Worm (Caenorhabditis elegans): ENCODE measurements around the gene mpst-7.

mpst-7 gene

DNA sequence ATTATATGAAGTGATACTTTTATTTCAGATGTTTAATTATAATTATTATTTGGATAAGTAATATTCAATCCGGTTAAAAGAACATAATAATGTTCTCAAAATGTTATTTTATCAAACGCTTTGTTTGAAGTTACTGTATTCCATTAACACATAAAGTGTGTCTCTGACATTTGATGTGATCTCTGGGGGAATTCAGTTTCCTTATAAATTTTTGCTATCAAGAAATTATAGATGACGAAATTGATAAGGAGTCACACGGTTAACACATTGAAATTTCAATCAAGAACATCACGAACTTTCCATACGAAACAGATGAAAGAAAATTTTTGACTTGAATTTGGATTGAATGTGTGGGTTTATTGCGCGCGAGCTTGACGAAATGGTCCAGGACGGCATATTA is 39.3 kb downstream of the mpst-7 start:
- no peak for TF ChIP-seq nfya-1 (tag; optimal IDR thresholded peaks at IDR 0.05; ENCODE audit: borderline replicate concordance, insufficient read depth)
- peak; percentile 52; the same call in 1 of the 2 replicates for TF ChIP-seq cebp-1 (GFP tag; IDR thresholded peaks at IDR 0.05)
- TF ChIP-seq cebp-1 (tag; optimal IDR thresholded peaks at IDR 0.05): peak; percentile 63
- peak; percentile 80 for TF ChIP-seq nhr-80 (tag; optimal IDR thresholded peaks at IDR 0.05)

DNA sequence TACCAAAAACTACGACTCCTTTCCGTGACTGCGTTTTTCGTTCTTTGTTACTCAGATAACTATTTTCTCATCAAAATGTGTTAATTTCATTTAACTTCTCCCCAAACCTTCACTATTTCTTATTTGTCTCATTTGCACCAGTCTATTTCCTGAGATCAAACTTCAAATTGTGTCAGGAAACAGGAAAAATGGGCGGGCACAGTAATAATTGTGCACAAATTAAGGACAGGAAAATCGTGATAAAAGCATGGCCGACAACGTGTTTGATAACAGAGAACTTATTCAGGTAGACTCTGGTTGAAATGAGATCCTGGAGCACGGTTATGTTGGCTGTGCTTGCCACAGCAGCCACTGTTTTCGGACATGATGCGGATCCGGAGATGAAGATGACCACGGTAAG is 41.2 kb downstream of the mpst-7 start, which contains the start of gene lipl-1:
Gene lipl-1 (plus strand): TSS at position 282 of the 400 bp plus-strand sequence.
- TF ChIP-seq die-1 (tag; optimal IDR thresholded peaks at IDR 0.05) (no peak), nhr-80 (tag; optimal IDR thresholded peaks at IDR 0.05) (peak; percentile 35)

DNA sequence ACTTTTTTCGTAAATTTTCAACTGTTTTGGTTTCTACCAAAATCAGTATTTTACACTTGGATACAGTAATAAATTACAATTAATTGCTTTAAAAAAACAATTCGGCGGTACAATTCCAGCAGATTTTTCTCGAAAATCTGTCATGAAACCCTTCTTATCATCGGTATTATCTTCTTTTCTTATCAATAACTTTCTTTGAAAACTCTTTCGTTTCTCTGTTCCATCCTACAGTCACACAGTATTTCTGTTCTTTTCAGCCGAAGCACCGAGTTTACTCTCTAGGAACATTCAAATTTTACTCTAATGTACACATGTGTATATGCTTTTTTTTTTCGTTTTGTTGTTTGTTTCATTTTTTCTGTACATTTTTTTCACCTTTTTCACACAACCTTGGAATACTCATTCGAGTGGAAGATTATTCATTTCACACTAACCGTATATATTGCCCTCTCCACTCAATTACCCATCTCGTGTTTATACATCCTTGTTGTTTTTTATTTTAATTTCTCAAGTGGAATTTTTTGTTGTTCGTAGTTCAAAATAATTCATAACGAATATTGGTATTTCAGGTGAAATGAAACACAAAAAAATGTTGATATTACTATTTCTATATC is 51.3 kb downstream of the mpst-7 start, which contains the start of gene nid-1:
Gene nid-1 (plus strand): TSS at position 564 of the 614 bp plus-strand sequence.
- TF ChIP-seq sea-2 (GFP tag; IDR thresholded peaks at IDR 0.05) (no peak), let-607 (tag; optimal IDR thresholded peaks at IDR 0.05) (peak in 1 of 2 experiments; percentile 21), C17E4.6 (GFP tag; IDR thresholded peaks at IDR 0.05) (no peak), tbp1 (GFP tag; optimal IDR thresholded peaks at IDR 0.05) (peak; percentile 14), mcd-1 (GFP tag; IDR thresholded peaks at IDR 0.05) (no peak), ztf-18 (tag; optimal IDR thresholded peaks at IDR 0.05) (no peak), D2030.7 (GFP tag; IDR thresholded peaks at IDR 0.05) (no peak), hmg-1.2 (GFP tag; IDR thresholded peaks at IDR 0.05) (peak; percentile 20; the same call in 1 of the 2 replicates), nhr-80 (tag; optimal IDR thresholded peaks at IDR 0.05) (peak; percentile 56)

ce11 chrV:12908614-12909013 is 52.3 kb downstream of the mpst-7 start:
- TF ChIP-seq lin-40 (tag; optimal IDR thresholded peaks at IDR 0.05) (no peak), nfyb-1 (GFP tag; IDR thresholded peaks at IDR 0.05) (no peak), nhr-80 (tag; optimal IDR thresholded peaks at IDR 0.05) (peak; percentile 56), let-607 (tag; optimal IDR thresholded peaks at IDR 0.05) (peak in 1 of 2 experiments; percentile 37), F22D6.2 (tag; optimal IDR thresholded peaks at IDR 0.05) (no peak)

ce11 chrV:12907436-12907835 is 53.5 kb downstream of the mpst-7 start:
- TF ChIP-seq sdz-38 (tag; optimal IDR thresholded peaks at IDR 0.05) (no peak), atf-7 (tag; optimal IDR thresholded peaks at IDR 0.05) (no peak), ama-1 (optimal IDR thresholded peaks at IDR 0.05) (no peak), ama-1 (GFP tag; optimal IDR thresholded peaks at IDR 0.05) (no peak), aptf-2 (GFP tag; conservative IDR thresholded peaks at IDR 0.05) (no peak)

DNA sequence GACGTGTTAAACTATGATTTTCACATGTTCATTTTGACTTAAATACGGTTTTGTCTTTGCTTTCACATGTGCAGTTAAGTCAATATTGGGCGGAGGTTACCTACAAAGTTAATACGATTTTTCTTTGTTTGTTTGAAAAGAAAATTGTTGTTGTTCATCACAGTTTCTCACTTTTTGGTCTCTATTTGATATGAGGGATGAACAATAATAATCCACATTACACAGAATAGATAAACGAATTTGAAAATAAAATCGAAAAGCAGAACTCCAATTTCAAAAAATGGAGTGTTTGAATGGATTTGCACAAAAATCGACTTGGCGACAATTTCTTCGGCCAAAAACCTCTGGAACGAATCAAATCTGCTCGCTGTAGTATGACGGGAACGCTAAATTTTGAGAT is 54.2 kb downstream of the mpst-7 start, which contains the start of gene ttr-29:
Gene ttr-29 (minus strand): TSS at position 101 of the 400 bp plus-strand sequence.
- TF ChIP-seq egl-44 (GFP tag; IDR thresholded peaks at IDR 0.05) (no peak), chd-7 (tag; optimal IDR thresholded peaks at IDR 0.05) (no peak)
